Worm (Caenorhabditis elegans) whole organism, midembryonic: Measurements from ENCODE around the gene oac-55.

Source experiments
- cog-1 ChIP-seq: sonication (generic microtip); optimal IDR thresholded peaks from 2 replicates; lab custom pipeline; 2016; ENCODE audit warnings: missing genetic modification characterization, missing compliant biosample characterization
- flt-1 ChIP-seq: fragments of 200-800 bp; sonication (Bioruptor generic); IDR thresholded peaks from 2 replicates; pipeline ENCODE4 v1.3.6; 2022; ENCODE audit warnings: missing genetic modification characterization, missing compliant biosample characterization
- tab-1 ChIP-seq: fragments of 200-800 bp; sonication (Bioruptor generic); IDR thresholded peaks from 2 replicates; pipeline ENCODE4 v1.3.6; 2022; ENCODE audit warnings: missing genetic modification characterization, missing compliant biosample characterization
- ztf-23 ChIP-seq: fragments of 200-800 bp; sonication (Bioruptor generic); IDR thresholded peaks from 2 replicates; pipeline ENCODE4 v1.3.6; 2022; ENCODE audit warnings: missing genetic modification reagents, missing genetic modification characterization, missing compliant biosample characterization
- ztf-29 ChIP-seq: fragments of 200-800 bp; sonication (Bioruptor generic); IDR thresholded peaks from 2 replicates; pipeline ENCODE4 v1.3.6; 2022; ENCODE audit warnings: missing genetic modification reagents, missing genetic modification characterization, missing compliant biosample characterization

ce11 chrV:3750328-3750727 is 10.6 kb upstream of the oac-55 start:
- TF ChIP-seq ztf-29: no peak
- no peak for TF ChIP-seq flt-1 (GFP tag; lab: Robert Waterston, UW)
- no peak for TF ChIP-seq cog-1
- no peak for TF ChIP-seq tab-1 (GFP tag; lab: Robert Waterston, UW)
- TF ChIP-seq ztf-23 (GFP tag; lab: Robert Waterston, UW): no peak
